Fruit fly (Drosophila melanogaster): ENCODE results near the gene CG7906.

The CG7906 gene

dm6 chr3L:14195714-14196113 is 40.7 kb upstream of the CG7906 start:
- TF ChIP-seq fkh (GFP tag; optimal IDR thresholded peaks at IDR 0.05) (peak; percentile 84), OdsH (GFP tag; optimal IDR thresholded peaks at IDR 0.05) (no peak)

dm6 chr3L:14198216-14198615 is 38.2 kb upstream of the CG7906 start:
- TF ChIP-seq CG6808 (GFP tag; optimal IDR thresholded peaks at IDR 0.05), result no peak
- TF ChIP-seq vri (GFP tag; optimal IDR thresholded peaks at IDR 0.05), result no peak
- no peak for TF ChIP-seq salr (GFP tag; optimal IDR thresholded peaks at IDR 0.05)
- peak; percentile 13 for TF ChIP-seq CG6276 (GFP tag; optimal IDR thresholded peaks at IDR 0.05)

dm6 chr3L:14200966-14201365 is 35.5 kb upstream of the CG7906 start:
- TF ChIP-seq CG1621 (tag; optimal IDR thresholded peaks at IDR 0.05) (peak; percentile 35), CG3032 (tag; optimal IDR thresholded peaks at IDR 0.05) (no peak), salr (GFP tag; optimal IDR thresholded peaks at IDR 0.05) (no peak), ss (GFP tag; optimal IDR thresholded peaks at IDR 0.05) (peak in 1 of 2 experiments; percentile 46), CG16779 (tag; optimal IDR thresholded peaks at IDR 0.05) (no peak), net (GFP tag; optimal IDR thresholded peaks at IDR 0.05) (peak; percentile 9), Eip78C (GFP tag) (peak; percentile 70), dsx (GFP tag; optimal IDR thresholded peaks at IDR 0.05; ENCODE audit: poor library complexity, severe bottlenecking) (peak; percentile 7), CG6276 (GFP tag; optimal IDR thresholded peaks at IDR 0.05) (peak; percentile 34), fkh (GFP tag; optimal IDR thresholded peaks at IDR 0.05) (peak; percentile 59), CG8119 (GFP tag; IDR thresholded peaks at IDR 0.05) (peak; percentile 37; the same call in 1 of the 3 replicates), CG3919 (GFP tag; optimal IDR thresholded peaks at IDR 0.05) (peak; percentile 3), Sox14 (GFP tag; optimal IDR thresholded peaks at IDR 0.05) (peak; percentile 80), CG6854 (GFP tag; optimal IDR thresholded peaks at IDR 0.05) (peak; percentile 69), esn (GFP tag; optimal IDR thresholded peaks at IDR 0.05) (no peak), Lpt (GFP tag; optimal IDR thresholded peaks at IDR 0.05) (peak; percentile 71), CG7368 (GFP tag; optimal IDR thresholded peaks at IDR 0.05) (no peak), eg (GFP tag; IDR thresholded peaks at IDR 0.05) (0 out of 3 replicates have a peak, but pooled peaks have one; percentile 42)

- TF ChIP-seq acj6 (GFP tag; optimal IDR thresholded peaks at IDR 0.05) (no peak), CG10631 (GFP tag; optimal IDR thresholded peaks at IDR 0.05) (no peak), ss (GFP tag; optimal IDR thresholded peaks at IDR 0.05) (peak; percentile 22 to 51), fd59A (GFP tag; optimal IDR thresholded peaks at IDR 0.05) (no peak), CG16779 (tag; optimal IDR thresholded peaks at IDR 0.05) (no peak), CG6854 (GFP tag; optimal IDR thresholded peaks at IDR 0.05) (peak; percentile 75), CG8119 (GFP tag; IDR thresholded peaks at IDR 0.05) (no peak), achi (GFP tag; optimal IDR thresholded peaks at IDR 0.05) (no peak), Sox102F (GFP tag; optimal IDR thresholded peaks at IDR 0.05) (peak; percentile 3), Eip78C (GFP tag) (peak; percentile 60), OdsH (GFP tag; optimal IDR thresholded peaks at IDR 0.05) (no peak), CG4318 (GFP tag; optimal IDR thresholded peaks at IDR 0.05) (no peak), esn (GFP tag; optimal IDR thresholded peaks at IDR 0.05) (no peak), dsx (GFP tag; optimal IDR thresholded peaks at IDR 0.05; ENCODE audit: poor library complexity, severe bottlenecking) (peak; percentile 1), CG6163 (GFP tag; IDR thresholded peaks at IDR 0.05) (0 out of 3 replicates have a peak, but pooled peaks have one; percentile 11), Hr39 (GFP tag; optimal IDR thresholded peaks at IDR 0.05) (no peak), CG8632 (GFP tag; optimal IDR thresholded peaks at IDR 0.05) (no peak), fd85E (GFP tag; optimal IDR thresholded peaks at IDR 0.05) (no peak), CG3032 (tag; optimal IDR thresholded peaks at IDR 0.05) (no peak), CG6808 (GFP tag; optimal IDR thresholded peaks at IDR 0.05) (no peak), dac (GFP tag; optimal IDR thresholded peaks at IDR 0.05) (no peak), Eip75B (GFP tag; optimal IDR thresholded peaks at IDR 0.05) (peak; percentile 39), Met (GFP tag; optimal IDR thresholded peaks at IDR 0.05) (no peak), CG11294 (GFP tag; IDR thresholded peaks at IDR 0.05) (no peak), Blimp-1 (GFP tag; optimal IDR thresholded peaks at IDR 0.05) (peak; percentile 7), lz (GFP tag; optimal IDR thresholded peaks at IDR 0.05) (no peak)
These were observed 34.1 kb upstream of the CG7906 start for dm6 chr3L:14202318-14202717.
